Worm (Caenorhabditis elegans) whole organism, early embryonic: ENCODE data around the gene F20E11.18.

ENCODE experiments used
- B0310.2 ChIP-seq: sonication (generic microtip); optimal IDR thresholded peaks from 2 replicates; lab custom pipeline; 2016; ENCODE audit warnings: mild to moderate bottlenecking, missing genetic modification characterization, missing compliant biosample characterization
- F13C5.2 ChIP-seq: sonication (generic microtip); optimal IDR thresholded peaks from 2 replicates; lab custom pipeline; 2017; ENCODE audit warnings: mild to moderate bottlenecking, missing genetic modification characterization, inconsistent platforms, missing compliant biosample characterization
- ama-1 ChIP-seq: fragments of 150-350 bp; optimal IDR thresholded peaks from 2 replicates; lab custom pipeline; 2014
- ceh-36 ChIP-seq: sonication (generic microtip); optimal IDR thresholded peaks from 2 replicates; lab custom pipeline; 2016; ENCODE audit warnings: missing genetic modification characterization, inconsistent platforms, missing compliant biosample characterization
- ets-7 ChIP-seq: sonication (generic microtip); optimal IDR thresholded peaks from 2 replicates; lab custom pipeline; 2016; ENCODE audit warnings: missing genotype, missing genetic modification characterization, missing compliant biosample characterization
- flt-1 ChIP-seq: fragments of 200-800 bp; sonication (Bioruptor generic); IDR thresholded peaks from 2 replicates; pipeline ENCODE4 v1.3.6; 2022; ENCODE audit warnings: missing genetic modification characterization, missing compliant biosample characterization
- hmbx-1 ChIP-seq: sonication (generic microtip); optimal IDR thresholded peaks from 2 replicates; lab custom pipeline; 2016; ENCODE audit warnings: mild to moderate bottlenecking, missing genetic modification characterization, missing compliant biosample characterization
- hmg-4 ChIP-seq: fragments of 200-800 bp; sonication (Bioruptor generic); optimal IDR thresholded peaks from 2 replicates; lab custom pipeline; 2018; ENCODE audit warnings: mild to moderate bottlenecking, missing genetic modification characterization, missing compliant biosample characterization
- pes-1 ChIP-seq: fragments of 200-800 bp; sonication (Bioruptor generic); IDR thresholded peaks from 2 replicates; pipeline ENCODE4 v1.3.6; 2022; ENCODE audit warnings: missing genetic modification reagents, missing genetic modification characterization, missing compliant biosample characterization
- tbx-11 ChIP-seq: fragments of 200-800 bp; sonication (Bioruptor generic); IDR thresholded peaks from 2 replicates; pipeline ENCODE4 v1.3.6; 2022; ENCODE audit warnings: missing genetic modification characterization, missing compliant biosample characterization
- tbx-37 ChIP-seq: fragments of 200-800 bp; sonication (Bioruptor generic); conservative IDR thresholded peaks from 2 replicates; pipeline ENCODE4 v1.3.6; 2022; ENCODE audit warnings: missing genetic modification reagents, missing genetic modification characterization, missing compliant biosample characterization
- tra-4 ChIP-seq: sonication (generic microtip); optimal IDR thresholded peaks from 2 replicates; lab custom pipeline; 2017; ENCODE audit warnings: missing genetic modification characterization, missing compliant biosample characterization

- TF ChIP-seq F13C5.2 (no peak), tra-4 (tag; lab: Kevin White, UChicago) (no peak), ama-1 (no peak), hmbx-1 (tag; lab: Kevin White, UChicago) (no peak), hmg-4 (GFP tag; lab: Kevin White, UChicago) (no peak), ets-7 (tag; lab: Kevin White, UChicago) (no peak), ceh-36 (tag; lab: Kevin White, UChicago) (no peak), tbx-11 (no peak), B0310.2 (tag; lab: Kevin White, UChicago) (no peak), flt-1 (no peak), tbx-37 (GFP tag; lab: Robert Waterston, UW) (no peak), pes-1 (GFP tag; lab: Robert Waterston, UW) (no peak)
These were observed 1.9 kb upstream of the F20E11.18 start, which contains the start of gene srsx-2 for ce11 chrV:17438317-17438716.
